Worm (Caenorhabditis elegans) whole organism, early embryonic: ENCODE data around the gene Y61A9LA.7.

Experiments
- B0310.2 ChIP-seq: sonication (generic microtip); optimal IDR thresholded peaks from 2 replicates; lab custom pipeline; 2016; ENCODE audit warnings: mild to moderate bottlenecking, missing genetic modification characterization, missing compliant biosample characterization
- F13C5.2 ChIP-seq: sonication (generic microtip); optimal IDR thresholded peaks from 2 replicates; lab custom pipeline; 2017; ENCODE audit warnings: mild to moderate bottlenecking, missing genetic modification characterization, inconsistent platforms, missing compliant biosample characterization
- aly-1 ChIP-seq: sonication (generic microtip); optimal IDR thresholded peaks from 2 replicates; lab custom pipeline; 2016; ENCODE audit warnings: missing genetic modification characterization, missing compliant biosample characterization
- ama-1 ChIP-seq: fragments of 150-350 bp; optimal IDR thresholded peaks from 2 replicates; lab custom pipeline; 2014
- ceh-13 ChIP-seq: fragments of 200-800 bp; sonication (Bioruptor generic); optimal IDR thresholded peaks from 2 replicates; lab custom pipeline; 2018; ENCODE audit warnings: mild to moderate bottlenecking, missing genetic modification characterization, missing compliant biosample characterization
- ceh-36 ChIP-seq: sonication (generic microtip); optimal IDR thresholded peaks from 2 replicates; lab custom pipeline; 2016; ENCODE audit warnings: missing genetic modification characterization, inconsistent platforms, missing compliant biosample characterization
- ets-7 ChIP-seq: sonication (generic microtip); optimal IDR thresholded peaks from 2 replicates; lab custom pipeline; 2016; ENCODE audit warnings: missing genotype, missing genetic modification characterization, missing compliant biosample characterization
- flt-1 ChIP-seq: fragments of 200-800 bp; sonication (Bioruptor generic); IDR thresholded peaks from 2 replicates; pipeline ENCODE4 v1.3.6; 2022; ENCODE audit warnings: missing genetic modification characterization, missing compliant biosample characterization
- hmbx-1 ChIP-seq: sonication (generic microtip); optimal IDR thresholded peaks from 2 replicates; lab custom pipeline; 2016; ENCODE audit warnings: mild to moderate bottlenecking, missing genetic modification characterization, missing compliant biosample characterization
- hmg-4 ChIP-seq: fragments of 200-800 bp; sonication (Bioruptor generic); optimal IDR thresholded peaks from 2 replicates; lab custom pipeline; 2018; ENCODE audit warnings: mild to moderate bottlenecking, missing genetic modification characterization, missing compliant biosample characterization
- hnd-1 ChIP-seq: sonication (generic microtip); optimal IDR thresholded peaks from 2 replicates; lab custom pipeline; 2016; ENCODE audit warnings: missing genetic modification characterization, missing compliant biosample characterization
- pes-1 ChIP-seq: fragments of 200-800 bp; sonication (Bioruptor generic); IDR thresholded peaks from 2 replicates; pipeline ENCODE4 v1.3.6; 2022; ENCODE audit warnings: missing genetic modification reagents, missing genetic modification characterization, missing compliant biosample characterization
- scrt-1 ChIP-seq: fragments of 200-800 bp; sonication (Bioruptor generic); IDR thresholded peaks from 2 replicates; pipeline ENCODE4 v1.3.6; 2022; ENCODE audit warnings: missing genetic modification characterization, missing compliant biosample characterization
- sea-1 ChIP-seq: fragments of 200-800 bp; sonication (Bioruptor generic); conservative IDR thresholded peaks from 2 replicates; pipeline ENCODE4 v1.3.6; 2022; ENCODE audit warnings: missing genetic modification characterization, missing compliant biosample characterization
- tbx-11 ChIP-seq: fragments of 200-800 bp; sonication (Bioruptor generic); IDR thresholded peaks from 2 replicates; pipeline ENCODE4 v1.3.6; 2022; ENCODE audit warnings: missing genetic modification characterization, missing compliant biosample characterization
- tbx-37 ChIP-seq: fragments of 200-800 bp; sonication (Bioruptor generic); conservative IDR thresholded peaks from 2 replicates; pipeline ENCODE4 v1.3.6; 2022; ENCODE audit warnings: missing genetic modification reagents, missing genetic modification characterization, missing compliant biosample characterization
- tra-4 ChIP-seq: sonication (generic microtip); optimal IDR thresholded peaks from 2 replicates; lab custom pipeline; 2017; ENCODE audit warnings: missing genetic modification characterization, missing compliant biosample characterization

Gene Y61A9LA.7

DNA sequence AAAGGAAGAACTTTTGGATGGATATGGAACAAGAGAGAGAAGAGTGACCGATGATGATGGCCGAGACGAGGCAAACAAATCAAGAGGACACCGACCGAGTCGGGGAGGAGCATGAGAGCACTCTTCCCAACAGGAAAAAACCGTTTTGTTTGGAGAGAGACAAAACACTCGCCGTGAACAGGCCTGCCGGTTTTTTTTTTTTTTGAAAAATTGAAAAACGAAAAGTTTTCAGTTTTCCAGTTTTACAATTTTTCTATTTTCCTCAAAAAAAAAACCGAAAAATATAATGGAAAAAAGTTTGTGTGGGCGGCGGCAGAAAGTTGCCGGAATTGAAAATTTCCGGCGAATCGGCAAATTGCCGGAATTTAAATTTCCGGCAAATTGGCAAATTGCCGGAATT is at the start of gene Y61A9LA.7:
Gene Y61A9LA.7, minus strand, starts transcription at position 101 of the 400 bp plus-strand sequence.
- TF ChIP-seq ceh-13 (no peak), tbx-37 (GFP tag; lab: Robert Waterston, UW) (no peak), ama-1 (lab: Kevin White, UChicago) (no peak), hnd-1 (tag; lab: Kevin White, UChicago) (no peak), tbx-11 (GFP tag; lab: Robert Waterston, UW) (no peak), flt-1 (GFP tag; lab: Robert Waterston, UW) (no peak), ceh-36 (tag; lab: Kevin White, UChicago) (no peak), hmbx-1 (tag; lab: Kevin White, UChicago) (no peak), sea-1 (no peak), ets-7 (no peak), F13C5.2 (tag; lab: Kevin White, UChicago) (no peak), B0310.2 (tag; lab: Kevin White, UChicago) (no peak), hmg-4 (GFP tag; lab: Kevin White, UChicago) (no peak), pes-1 (GFP tag; lab: Robert Waterston, UW) (no peak), tra-4 (no peak), aly-1 (tag; lab: Kevin White, UChicago) (no peak), scrt-1 (GFP tag; lab: Robert Waterston, UW) (no peak)

DNA sequence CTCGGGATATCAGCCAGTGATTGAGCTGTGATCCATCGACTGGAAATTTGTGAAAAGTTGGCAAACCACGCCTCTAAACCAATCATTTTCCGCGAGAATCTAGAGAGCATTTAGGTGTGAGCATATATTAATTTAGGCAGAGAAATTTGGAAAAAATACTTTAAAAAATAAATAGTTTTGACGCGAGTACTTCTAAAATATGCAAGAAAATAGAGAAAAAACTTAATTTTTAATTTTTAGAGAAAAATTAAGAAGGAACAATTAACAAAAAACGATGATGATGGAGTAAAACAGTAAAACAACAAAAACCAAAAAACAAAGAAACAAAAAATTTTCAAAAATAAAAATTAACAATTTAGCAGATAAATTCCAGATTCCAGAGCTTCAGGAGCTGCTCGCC is 47.2 kb upstream of the Y61A9LA.7 start, which contains the start of gene txt-6:
Gene txt-6, minus strand, starts transcription at position 101 of the 400 bp plus-strand sequence.
- no peak for TF ChIP-seq tra-4
- no peak for TF ChIP-seq scrt-1 (GFP tag; lab: Robert Waterston, UW)
- no peak for TF ChIP-seq ceh-36 (tag; lab: Kevin White, UChicago)
- no peak for TF ChIP-seq ets-7

DNA sequence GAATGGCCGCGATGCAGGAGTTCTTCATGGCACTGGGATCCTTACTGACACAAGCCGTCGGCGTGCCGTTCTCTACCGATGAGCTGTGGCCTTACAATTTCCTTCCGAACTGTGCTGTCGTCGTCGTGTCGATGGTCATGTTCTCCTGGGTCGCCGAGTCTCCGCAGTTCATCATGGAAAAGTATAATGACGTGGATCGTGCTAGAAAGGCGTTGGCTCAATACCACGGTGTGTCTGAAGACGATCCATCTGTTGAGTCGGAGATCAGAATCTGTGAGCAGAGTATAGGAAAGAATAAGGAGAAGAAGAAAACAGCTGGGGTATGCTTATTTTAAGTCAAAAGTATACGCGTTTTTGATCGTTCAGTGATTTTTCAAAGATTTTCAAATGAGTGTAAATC is 39.6 kb upstream of the Y61A9LA.7 start:
- TF ChIP-seq ceh-13 = no peak
- no peak for TF ChIP-seq tbx-37 (GFP tag; lab: Robert Waterston, UW)
- TF ChIP-seq F13C5.2 (tag; lab: Kevin White, UChicago) = no peak
- TF ChIP-seq hnd-1 (tag; lab: Kevin White, UChicago) = no peak
- TF ChIP-seq flt-1 (GFP tag; lab: Robert Waterston, UW) = no peak
- TF ChIP-seq ama-1 (lab: Kevin White, UChicago) = no peak
- TF ChIP-seq scrt-1 (GFP tag; lab: Robert Waterston, UW) = no peak
- no peak for TF ChIP-seq ets-7
- no peak for TF ChIP-seq sea-1

DNA sequence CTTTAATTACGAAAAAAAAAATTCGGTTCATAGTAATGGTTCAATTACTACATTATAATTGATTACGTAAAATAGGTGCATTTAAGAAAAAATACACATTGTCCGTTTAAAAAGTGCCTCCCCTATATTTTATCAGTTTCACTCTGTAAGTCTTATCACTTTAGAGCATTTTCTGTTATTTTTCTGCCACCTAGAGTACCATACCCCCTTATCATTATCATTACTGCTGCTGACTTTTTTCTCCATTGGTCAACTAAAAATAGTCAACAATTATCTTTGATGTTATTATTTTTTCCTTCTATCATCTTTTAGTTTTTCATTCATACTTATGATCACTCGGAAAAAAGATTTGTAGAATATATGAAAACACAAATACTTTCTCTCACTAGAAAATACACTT is 38.9 kb upstream of the Y61A9LA.7 start:
- no peak for TF ChIP-seq hmg-4 (GFP tag; lab: Kevin White, UChicago)
- TF ChIP-seq ceh-36 (tag; lab: Kevin White, UChicago) = no peak
- no peak for TF ChIP-seq flt-1 (GFP tag; lab: Robert Waterston, UW)
- TF ChIP-seq hnd-1 (tag; lab: Kevin White, UChicago) = no peak

DNA sequence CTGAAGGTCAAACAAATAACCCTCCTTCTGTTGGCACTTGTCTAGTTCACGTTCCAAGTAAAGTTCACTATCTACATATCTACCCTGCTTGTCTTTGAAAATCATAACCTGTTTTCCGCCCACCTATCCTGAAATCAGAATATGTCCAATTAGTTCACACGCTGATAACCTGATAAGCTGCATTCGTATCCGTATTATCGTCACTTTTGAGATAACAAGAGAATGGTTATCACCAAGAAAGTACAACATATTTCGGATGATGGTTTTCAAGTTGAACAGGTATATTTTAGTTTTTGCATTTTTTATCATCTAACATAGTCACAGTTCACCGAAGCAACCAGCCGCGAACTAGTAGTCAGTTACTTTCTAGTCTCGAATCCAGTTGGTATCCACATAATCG is 31.2 kb upstream of the Y61A9LA.7 start:
- TF ChIP-seq hmg-4 (GFP tag; lab: Kevin White, UChicago) (no peak), tbx-37 (GFP tag; lab: Robert Waterston, UW) (no peak), ceh-36 (tag; lab: Kevin White, UChicago) (no peak), pes-1 (GFP tag; lab: Robert Waterston, UW) (no peak), B0310.2 (tag; lab: Kevin White, UChicago) (no peak), hnd-1 (tag; lab: Kevin White, UChicago) (no peak), ama-1 (lab: Kevin White, UChicago) (no peak), scrt-1 (GFP tag; lab: Robert Waterston, UW) (no peak), flt-1 (GFP tag; lab: Robert Waterston, UW) (no peak), ets-7 (no peak), aly-1 (tag; lab: Kevin White, UChicago) (no peak)

DNA sequence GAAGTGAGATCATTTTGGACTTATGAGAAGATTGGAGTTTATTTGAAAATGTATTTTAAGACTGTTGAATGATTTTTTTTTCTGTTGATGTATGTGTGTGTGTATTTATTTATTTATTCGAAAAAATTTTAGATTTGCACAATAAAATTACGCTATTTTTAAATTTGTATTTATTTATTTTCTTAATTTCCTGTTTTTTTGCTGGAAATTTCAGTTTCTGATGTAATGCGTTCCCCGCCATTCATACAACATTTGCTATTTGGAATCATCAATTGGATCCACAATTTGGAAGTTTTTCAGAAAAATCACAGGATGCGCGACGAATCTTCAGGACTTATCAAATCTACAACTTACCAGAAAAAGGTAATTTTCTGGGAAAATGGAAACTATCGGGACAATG is 25.4 kb upstream of the Y61A9LA.7 start, which contains the start of gene Y61A9LA.1:
Gene Y61A9LA.1, plus strand, starts transcription at position 301 of the 400 bp plus-strand sequence.
- TF ChIP-seq hmbx-1 (tag; lab: Kevin White, UChicago) = no peak
- no peak for TF ChIP-seq ceh-13
- TF ChIP-seq flt-1 (GFP tag; lab: Robert Waterston, UW) = no peak
- no peak for TF ChIP-seq aly-1 (tag; lab: Kevin White, UChicago)
- TF ChIP-seq F13C5.2 (tag; lab: Kevin White, UChicago) = no peak
- TF ChIP-seq ets-7 = no peak
- no peak for TF ChIP-seq sea-1
- TF ChIP-seq hnd-1 (tag; lab: Kevin White, UChicago) = no peak
- TF ChIP-seq B0310.2 (tag; lab: Kevin White, UChicago) = no peak
- no peak for TF ChIP-seq ama-1 (lab: Kevin White, UChicago)

DNA sequence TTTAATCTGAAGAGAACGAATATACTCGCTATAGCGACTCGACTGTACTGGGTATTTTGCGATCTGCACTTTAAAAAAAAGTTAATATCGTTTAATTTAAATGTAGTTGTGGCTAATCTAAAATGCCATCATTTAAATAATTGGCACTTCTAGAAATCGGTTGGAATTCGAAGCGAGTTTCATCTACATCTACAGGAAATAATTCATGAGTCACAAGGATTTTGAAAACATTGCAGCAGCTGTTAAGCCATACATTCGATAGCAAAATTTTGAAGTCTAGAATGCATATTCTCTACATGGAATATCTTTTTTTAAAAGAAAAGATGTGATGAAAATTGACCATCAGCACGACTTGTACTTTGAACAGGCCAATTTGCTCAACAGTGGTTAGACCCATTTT is 21.0 kb upstream of the Y61A9LA.7 start:
- TF ChIP-seq flt-1 (GFP tag; lab: Robert Waterston, UW) (no peak), tbx-37 (GFP tag; lab: Robert Waterston, UW) (no peak), tbx-11 (GFP tag; lab: Robert Waterston, UW) (no peak), hmg-4 (GFP tag; lab: Kevin White, UChicago) (no peak), scrt-1 (GFP tag; lab: Robert Waterston, UW) (no peak), hmbx-1 (tag; lab: Kevin White, UChicago) (no peak), B0310.2 (tag; lab: Kevin White, UChicago) (no peak), ceh-36 (tag; lab: Kevin White, UChicago) (no peak), ceh-13 (no peak), aly-1 (tag; lab: Kevin White, UChicago) (no peak), hnd-1 (tag; lab: Kevin White, UChicago) (no peak), ets-7 (no peak), pes-1 (GFP tag; lab: Robert Waterston, UW) (no peak), ama-1 (lab: Kevin White, UChicago) (no peak)

DNA sequence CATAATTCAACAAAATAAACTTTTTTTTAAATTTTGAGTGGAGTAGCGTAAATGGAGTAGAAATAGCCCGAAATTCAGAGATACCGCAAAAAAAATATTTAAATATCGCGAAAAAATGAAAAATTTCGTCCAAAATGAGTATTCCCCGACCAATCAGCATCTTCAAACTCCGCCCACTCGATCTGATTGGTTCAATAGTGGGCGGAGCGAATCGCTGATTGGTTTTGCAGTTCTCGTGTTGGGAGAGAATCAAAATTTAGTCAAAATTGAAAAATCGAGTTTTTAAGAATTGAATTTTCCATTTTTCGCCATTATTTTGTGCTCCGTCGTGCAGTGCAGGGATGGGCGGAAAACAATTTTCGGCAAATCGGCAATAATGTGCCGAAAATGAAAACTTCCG is 15.9 kb upstream of the Y61A9LA.7 start:
- no peak for TF ChIP-seq ceh-13
- no peak for TF ChIP-seq scrt-1 (GFP tag; lab: Robert Waterston, UW)
- no peak for TF ChIP-seq F13C5.2 (tag; lab: Kevin White, UChicago)
- TF ChIP-seq tbx-37 (GFP tag; lab: Robert Waterston, UW) = no peak
- no peak for TF ChIP-seq B0310.2 (tag; lab: Kevin White, UChicago)
- no peak for TF ChIP-seq ets-7
- no peak for TF ChIP-seq tra-4
- no peak for TF ChIP-seq aly-1 (tag; lab: Kevin White, UChicago)
- TF ChIP-seq sea-1 = no peak
- TF ChIP-seq tbx-11 (GFP tag; lab: Robert Waterston, UW) = no peak
- no peak for TF ChIP-seq hmg-4 (GFP tag; lab: Kevin White, UChicago)
- TF ChIP-seq ama-1 (lab: Kevin White, UChicago) = no peak
- no peak for TF ChIP-seq pes-1 (GFP tag; lab: Robert Waterston, UW)
- TF ChIP-seq flt-1 (GFP tag; lab: Robert Waterston, UW) = no peak
- no peak for TF ChIP-seq hnd-1 (tag; lab: Kevin White, UChicago)
- no peak for TF ChIP-seq hmbx-1 (tag; lab: Kevin White, UChicago)
- TF ChIP-seq ceh-36 (tag; lab: Kevin White, UChicago) = no peak
